Fruit fly (Drosophila melanogaster) whole organism, embryonic: ENCODE results near the gene Lsd-1.

ENCODE experiments used
- CG10267 ChIP-seq: fragments of 200-800 bp; sonication (Bioruptor generic); optimal IDR thresholded peaks from 2 replicates; lab custom pipeline; 2018; ENCODE audit warnings: missing biosample characterization, mild to moderate bottlenecking, missing genetic modification characterization, moderate library complexity
- CG15601 ChIP-seq: fragments of 200-800 bp; sonication (Bioruptor generic); optimal IDR thresholded peaks from 3 replicates; lab custom pipeline; 2019; ENCODE audit warnings: missing biosample characterization, mild to moderate bottlenecking, missing genetic modification characterization, moderate library complexity
- CG18764 ChIP-seq: fragments of 200-800 bp; sonication (Bioruptor generic); optimal IDR thresholded peaks from 3 replicates; lab custom pipeline; 2016; ENCODE audit warnings: missing biosample characterization, missing genetic modification characterization
- CG2120 ChIP-seq: fragments of 200-800 bp; sonication (Bioruptor generic); optimal IDR thresholded peaks from 3 replicates; lab custom pipeline; 2016; ENCODE audit warnings: missing biosample characterization, missing genetic modification characterization
- CG2712 ChIP-seq: fragments of 200-800 bp; optimal IDR thresholded peaks from 3 replicates; lab custom pipeline; 2019; ENCODE audit warnings: missing biosample characterization, mild to moderate bottlenecking, missing genetic modification characterization, moderate library complexity
- CG3065 ChIP-seq: fragments of 200-800 bp; sonication (Bioruptor generic); optimal IDR thresholded peaks from 2 replicates; lab custom pipeline; 2016; ENCODE audit warnings: missing biosample characterization, missing genetic modification characterization
- CG4282 ChIP-seq: fragments of 200-800 bp; sonication (Bioruptor generic); optimal IDR thresholded peaks from 2 replicates; lab custom pipeline; 2016; ENCODE audit warnings: missing biosample characterization, missing genetic modification characterization
- CG4328 ChIP-seq: fragments of 200-800 bp; sonication (Bioruptor generic); optimal IDR thresholded peaks from 3 replicates; lab custom pipeline; 2017; ENCODE audit warnings: missing biosample characterization, missing genetic modification reagents, missing genetic modification characterization
- CG4424 ChIP-seq: fragments of 200-800 bp; sonication (Bioruptor generic); optimal IDR thresholded peaks from 3 replicates; lab custom pipeline; 2016; ENCODE audit warnings: missing biosample characterization, missing genetic modification characterization
- CG7839 ChIP-seq: fragments of 200-800 bp; sonication (Bioruptor generic); optimal IDR thresholded peaks from 3 replicates; lab custom pipeline; 2018; ENCODE audit warnings: missing biosample characterization, mild to moderate bottlenecking, missing genetic modification characterization, moderate library complexity
- Drgx ChIP-seq: fragments of 200-800 bp; sonication (Bioruptor generic); IDR thresholded peaks from 2 replicates; pipeline ENCODE4 v1.3.6; 2022; ENCODE audit warnings: missing biosample characterization, missing genetic modification characterization
- Gug ChIP-seq: fragments of 200-800 bp; sonication (Bioruptor generic); IDR thresholded peaks from 4 replicates; pipeline ENCODE4 v1.3.6; 2022; ENCODE audit warnings: missing biosample characterization, missing genetic modification characterization
- HLH54F ChIP-seq: fragments of 200-800 bp; sonication (Bioruptor generic); optimal IDR thresholded peaks from 3 replicates; lab custom pipeline; 2016; ENCODE audit warnings: missing biosample characterization, missing genetic modification characterization
- HmgZ ChIP-seq: fragments of 200-800 bp; sonication (Bioruptor generic); optimal IDR thresholded peaks from 2 replicates; lab custom pipeline; 2018; ENCODE audit warnings: missing biosample characterization, mild to moderate bottlenecking, missing genetic modification characterization
- Hr3 ChIP-seq: fragments of 200-800 bp; sonication (Bioruptor generic); optimal IDR thresholded peaks from 3 replicates; lab custom pipeline; 2016; ENCODE audit warnings: missing biosample characterization, missing genetic modification characterization
- Hr78 ChIP-seq, 2 experiments: fragments of 200-800 bp in 1 of 2; fragments of >200 bp in 1 of 2; sonication (Bioruptor generic) in 1 of 2; optimal IDR thresholded peaks; 2 replicates each; lab custom pipeline; 2017 to 2019; ENCODE audit warnings: missing biosample characterization in 2 of 2, missing genetic modification characterization in 2 of 2, mild to moderate bottlenecking in 1 of 2, moderate library complexity in 1 of 2
- Kr ChIP-seq: fragments of 200-800 bp; sonication (Bioruptor generic); optimal IDR thresholded peaks from 2 replicates; lab custom pipeline; 2017; ENCODE audit warnings: missing biosample characterization, mild to moderate bottlenecking, missing genetic modification characterization
- Lim3 ChIP-seq: fragments of 200-800 bp; sonication (Bioruptor generic); IDR thresholded peaks from 2 replicates; pipeline ENCODE4 v1.3.6; 2022; ENCODE audit warnings: missing biosample characterization, missing genetic modification characterization
- Med ChIP-seq: fragments of 200-800 bp; sonication (Bioruptor generic); peaks from one replicate; lab custom pipeline; 2016; ENCODE audit warnings: missing biosample characterization, missing genetic modification characterization, mild to moderate bottlenecking, inconsistent platforms, moderate library complexity
- Opbp ChIP-seq: fragments of 200-800 bp; sonication (Bioruptor generic); IDR thresholded peaks from 3 replicates; pipeline ENCODE4 v1.3.6; 2022; ENCODE audit warnings: missing biosample characterization, missing genetic modification characterization; ENCODE audit not compliant: partially characterized antibody
- Pdp1 ChIP-seq, 2 experiments: fragments of 200-800 bp; sonication (Bioruptor generic); optimal IDR thresholded peaks; 3 replicates each; lab custom pipeline; 2016; ENCODE audit warnings: missing biosample characterization in 2 of 2, missing genetic modification characterization in 2 of 2, mild to moderate bottlenecking in 1 of 2, moderate library complexity in 1 of 2
- Rfx ChIP-seq: fragments of 200-800 bp; sonication (Bioruptor generic); IDR thresholded peaks from 2 replicates; pipeline ENCODE4 v1.3.6; 2022; ENCODE audit warnings: missing biosample characterization, missing genetic modification characterization
- Stat92E ChIP-seq, 3 experiments: fragments of >200 bp in 2 of 3; fragments of 200-800 bp in 1 of 3; sonication (Bioruptor generic) in 1 of 3; optimal IDR thresholded peaks; 2 replicates each; lab custom pipeline; 2017 to 2019; ENCODE audit warnings: missing biosample characterization in 3 of 3, missing genetic modification characterization in 3 of 3, mild to moderate bottlenecking in 1 of 3, moderate library complexity in 1 of 3
- Xrp1 ChIP-seq: fragments of 200-800 bp; sonication (Bioruptor generic); IDR thresholded peaks from 2 replicates; pipeline ENCODE4 v1.3.6; 2022; ENCODE audit warnings: missing biosample characterization, missing genetic modification characterization
- bowl ChIP-seq: fragments of 200-800 bp; sonication (Bioruptor generic); IDR thresholded peaks from 2 replicates; pipeline ENCODE4 v1.3.6; 2022; ENCODE audit warnings: missing biosample characterization, missing genetic modification characterization
- btn ChIP-seq: fragments of 200-800 bp; sonication (Bioruptor generic); optimal IDR thresholded peaks from 2 replicates; lab custom pipeline; 2016; ENCODE audit warnings: missing biosample characterization, missing genetic modification characterization
- dmrt11E ChIP-seq: fragments of 200-800 bp; sonication (Bioruptor generic); optimal IDR thresholded peaks from 3 replicates; lab custom pipeline; 2018; ENCODE audit warnings: missing biosample characterization, mild to moderate bottlenecking, missing genetic modification characterization, moderate library complexity
- gcm ChIP-seq: fragments of 200-800 bp; sonication (Bioruptor generic); optimal IDR thresholded peaks from 2 replicates; lab custom pipeline; 2019; ENCODE audit warnings: missing biosample characterization, mild to moderate bottlenecking, missing genetic modification characterization, moderate library complexity
- gem ChIP-seq: fragments of 200-800 bp; sonication (Bioruptor generic); optimal IDR thresholded peaks from 2 replicates; lab custom pipeline; 2019; ENCODE audit warnings: missing biosample characterization, mild to moderate bottlenecking, missing genetic modification characterization, moderate library complexity
- ind ChIP-seq: fragments of 200-800 bp; sonication (Bioruptor generic); optimal IDR thresholded peaks from 3 replicates; lab custom pipeline; 2016; ENCODE audit warnings: missing biosample characterization, missing genetic modification characterization
- kni ChIP-seq: fragments of 200-800 bp; sonication (Bioruptor generic); optimal IDR thresholded peaks from 3 replicates; lab custom pipeline; 2017; ENCODE audit warnings: mild to moderate bottlenecking, missing biosample characterization, missing genetic modification reagents, missing genetic modification characterization
- lab ChIP-seq: fragments of 200-800 bp; sonication (Bioruptor generic); optimal IDR thresholded peaks from 3 replicates; lab custom pipeline; 2017; ENCODE audit warnings: missing biosample characterization, missing genetic modification characterization, mild to moderate bottlenecking, moderate library complexity, missing genetic modification reagents
- lov ChIP-seq, 2 experiments: fragments of 200-800 bp in 1 of 2; fragments of >200 bp in 1 of 2; sonication (Bioruptor generic) in 1 of 2; IDR thresholded peaks in 1 of 2; optimal IDR thresholded peaks in 1 of 2; 2 replicates in 1 of 2; 3 replicates in 1 of 2; pipeline versions ENCODE4 v1.3.6 to Lab custom; 2017 to 2022; ENCODE audit warnings: missing biosample characterization in 1 of 2, missing genetic modification characterization in 1 of 2
- nerfin-1 ChIP-seq: fragments of 200-800 bp; sonication (Bioruptor generic); optimal IDR thresholded peaks from 3 replicates; lab custom pipeline; 2019; ENCODE audit warnings: missing biosample characterization, mild to moderate bottlenecking, missing genetic modification characterization, moderate library complexity
- prd ChIP-seq, 3 experiments: fragments of >200 bp in 2 of 3; fragments of 200-800 bp in 1 of 3; sonication (Bioruptor generic) in 1 of 3; optimal IDR thresholded peaks in 2 of 3; IDR thresholded peaks in 1 of 3; 2 replicates in 2 of 3; 3 replicates in 1 of 3; pipeline versions ENCODE4 v1.3.6 to Lab custom; 2017 to 2022; ENCODE audit warnings: missing biosample characterization in 1 of 3, missing genetic modification characterization in 1 of 3
- sens ChIP-seq: fragments of 200-800 bp; sonication (Bioruptor generic); peaks from one replicate; lab custom pipeline; 2016; ENCODE audit warnings: missing biosample characterization, missing genetic modification characterization
- shn ChIP-seq: fragments of 200-800 bp; sonication (Bioruptor generic); optimal IDR thresholded peaks from 3 replicates; lab custom pipeline; 2016; ENCODE audit warnings: missing biosample characterization, missing genetic modification characterization
- sna ChIP-seq: fragments of 200-800 bp; sonication (Bioruptor generic); IDR thresholded peaks from 2 replicates; pipeline ENCODE4 v1.3.6; 2022; ENCODE audit warnings: missing biosample characterization, missing genetic modification characterization; ENCODE audit not compliant: partially characterized antibody
- tll ChIP-seq, 2 experiments: fragments of 200-800 bp in 1 of 2; fragments of >200 bp in 1 of 2; sonication (Bioruptor generic) in 1 of 2; optimal IDR thresholded peaks; 2 replicates each; lab custom pipeline; 2017 to 2019; ENCODE audit warnings: missing biosample characterization in 2 of 2, missing genetic modification characterization in 2 of 2, mild to moderate bottlenecking in 1 of 2, moderate library complexity in 1 of 2
- tna ChIP-seq: fragments of 200-800 bp; sonication (Bioruptor generic); IDR thresholded peaks from 2 replicates; pipeline ENCODE4 v1.3.6; 2022; ENCODE audit warnings: missing biosample characterization, missing genetic modification characterization; ENCODE audit not compliant: partially characterized antibody
- twi ChIP-seq: fragments of 200-800 bp; optimal IDR thresholded peaks from 2 replicates; lab custom pipeline; 2019; ENCODE audit warnings: missing biosample characterization, mild to moderate bottlenecking, missing genetic modification characterization, moderate library complexity
- zen ChIP-seq: fragments of 200-800 bp; sonication (Bioruptor generic); optimal IDR thresholded peaks from 3 replicates; lab custom pipeline; 2018; ENCODE audit warnings: missing biosample characterization, mild to moderate bottlenecking, missing genetic modification characterization, moderate library complexity
- zfh1 ChIP-seq: fragments of 200-800 bp; sonication (Bioruptor generic); IDR thresholded peaks from 3 replicates; pipeline ENCODE4 v1.3.6; 2022; ENCODE audit warnings: missing biosample characterization, missing genetic modification characterization

Gene Lsd-1

DNA sequence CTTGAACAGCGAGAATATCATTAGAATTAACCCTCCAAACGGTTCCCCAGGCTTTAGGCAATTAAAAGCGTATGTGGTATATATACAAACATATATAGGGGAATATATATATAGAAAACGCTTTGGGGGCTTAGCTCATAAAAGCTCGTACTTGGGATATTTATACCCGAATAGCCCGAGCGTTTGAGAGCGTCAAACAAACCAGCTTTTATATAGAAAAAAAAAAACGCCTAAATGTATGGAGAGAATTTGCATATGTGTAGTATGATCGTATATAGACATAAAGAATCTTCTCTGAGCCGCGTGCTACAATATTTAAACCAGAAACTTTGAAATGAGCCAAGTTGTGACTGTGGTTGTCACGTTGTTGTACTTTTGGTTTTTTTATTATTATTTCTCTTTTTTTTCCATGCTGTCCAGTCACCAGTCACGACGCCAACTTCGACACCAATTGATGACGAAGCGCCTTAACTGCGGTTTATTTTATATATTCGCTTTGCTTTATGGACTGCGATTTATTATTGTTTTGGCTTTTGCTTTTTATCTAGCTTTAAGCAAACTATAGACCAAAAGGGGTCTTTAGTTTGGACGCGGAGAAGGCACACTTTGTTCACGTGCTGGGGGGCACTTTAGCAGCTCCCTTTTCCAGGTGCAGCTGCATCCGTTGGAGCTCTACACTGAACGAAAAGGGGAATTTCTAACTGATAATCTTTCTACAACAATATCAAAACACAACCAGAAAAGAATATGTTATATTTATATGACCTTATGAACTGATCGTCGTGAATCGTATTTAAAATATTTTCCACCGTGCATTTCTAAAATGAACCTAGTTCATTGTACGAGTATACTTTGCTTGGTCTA lies 23.3 kb downstream of the Lsd-1 start (continued):
- TF ChIP-seq dmrt11E (tag; lab: Kevin White, UChicago) (peak; percentile 6), sens (GFP tag; lab: Kevin White, UChicago) (peak; percentile 73), CG2712 (tag; lab: Kevin White, UChicago) (peak; percentile 50), Hr3 (GFP tag; lab: Kevin White, UChicago) (no peak), Med (peak; percentile 41), Hr78 (GFP tag; optimal IDR thresholded peaks at IDR 0.05; lab: Kevin White, UChicago) (peak in 1 of 2 experiments; percentile 25), lov (optimal IDR thresholded peaks at IDR 0.05; lab: Kevin White, UChicago) (no peak), lov (GFP tag; IDR thresholded peaks at IDR 0.05; lab: Robert Waterston, UW) (0 out of 3 replicates have a peak, but pooled peaks have one; percentile 57), Lim3 (GFP tag; lab: Robert Waterston, UW) (no peak), sna (GFP tag; lab: Robert Waterston, UW) (no peak), CG4282 (GFP tag; lab: Kevin White, UChicago) (no peak), Opbp (GFP tag; lab: Robert Waterston, UW) (no peak), CG4424 (GFP tag; lab: Kevin White, UChicago) (peak; percentile 55), Rfx (GFP tag; lab: Robert Waterston, UW) (no peak), zen (tag; lab: Kevin White, UChicago) (no peak), Xrp1 (GFP tag; lab: Robert Waterston, UW) (peak; percentile 78), CG10267 (tag; lab: Kevin White, UChicago) (peak; percentile 19), prd (optimal IDR thresholded peaks at IDR 0.05; lab: Kevin White, UChicago) (no peak), prd (GFP tag; IDR thresholded peaks at IDR 0.05; lab: Robert Waterston, UW) (peak; percentile 34; the same call in 1 of the 3 replicates), nerfin-1 (no peak), Drgx (peak; percentile 66), Pdp1 (GFP tag; optimal IDR thresholded peaks at IDR 0.05; lab: Kevin White, UChicago) (peak in 1 of 2 experiments; percentile 27)

DNA sequence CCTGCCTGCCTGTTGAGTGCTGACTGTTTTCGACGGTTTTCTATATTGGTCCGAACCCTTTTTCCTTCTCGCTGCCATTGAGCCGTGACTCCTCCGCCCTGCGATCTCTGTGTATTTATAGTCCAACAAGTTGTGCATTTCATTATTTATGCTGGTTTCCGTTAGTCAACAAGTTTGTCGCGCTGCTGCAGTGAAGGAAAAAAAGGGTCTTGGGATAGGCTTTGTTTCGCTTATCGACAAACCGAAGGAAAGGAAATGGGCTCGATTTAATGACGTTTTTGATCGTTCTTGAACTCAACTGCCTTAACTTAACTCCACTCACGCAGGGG lies 23.9 kb downstream of the Lsd-1 start:
- peak; percentile 18 for TF ChIP-seq gcm (GFP tag; lab: Kevin White, UChicago)
- TF ChIP-seq Stat92E (GFP tag; optimal IDR thresholded peaks at IDR 0.05; lab: Kevin White, UChicago) = peak in 1 of 3 experiments; percentile 21
- TF ChIP-seq lab = no peak
- TF ChIP-seq kni (GFP tag; lab: Kevin White, UChicago) = peak; percentile 53
- peak in 1 of 2 experiments; percentile 82 for TF ChIP-seq tll (GFP tag; optimal IDR thresholded peaks at IDR 0.05; lab: Kevin White, UChicago)
- no peak for TF ChIP-seq HLH54F (GFP tag; lab: Kevin White, UChicago)
- TF ChIP-seq Kr (GFP tag; lab: Kevin White, UChicago) = peak; percentile 75
- TF ChIP-seq, all 482 proteins: peak for 5

DNA sequence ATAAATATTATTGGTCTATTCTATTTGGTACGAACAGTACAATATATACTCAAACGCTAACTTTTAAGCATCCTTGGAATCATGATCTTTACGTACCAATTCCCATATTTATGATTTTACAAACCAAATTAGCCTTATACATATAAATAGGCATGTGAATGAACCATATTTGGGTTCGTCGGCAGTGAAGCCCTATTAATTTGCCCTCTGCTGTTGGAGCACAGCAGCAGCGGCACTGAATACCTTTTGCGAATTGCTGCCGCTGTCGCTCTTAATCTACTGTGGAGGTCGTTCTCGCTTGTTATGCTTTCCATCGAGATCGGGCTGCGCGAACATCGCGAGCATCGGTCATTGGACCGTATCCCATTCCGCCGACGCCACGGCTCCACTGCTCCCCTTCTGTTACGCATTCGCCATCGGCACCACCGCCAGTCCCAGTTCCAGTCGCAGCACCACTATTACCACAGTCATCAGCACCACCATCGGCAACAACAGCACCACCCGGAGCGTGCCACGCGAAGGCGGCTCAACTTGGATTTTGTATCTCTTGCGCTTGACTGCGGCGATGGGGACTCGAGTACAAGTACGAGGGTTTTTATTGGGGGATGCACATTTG lies 24.9 kb downstream of the Lsd-1 start:
- peak; percentile 28 for TF ChIP-seq CG2120 (GFP tag; lab: Kevin White, UChicago)
- TF ChIP-seq HmgZ (tag; lab: Kevin White, UChicago) = no peak
- TF ChIP-seq zfh1 = 0 out of 3 replicates have a peak, but pooled peaks have one; percentile 13
- no peak for TF ChIP-seq shn
- TF ChIP-seq Gug (GFP tag; lab: Robert Waterston, UW) = 0 out of 4 replicates have a peak, but pooled peaks have one; percentile 6
- no peak for TF ChIP-seq CG4328 (GFP tag; lab: Kevin White, UChicago)
- TF ChIP-seq gem (tag; lab: Kevin White, UChicago) = peak; percentile 47
- TF ChIP-seq ind (GFP tag; lab: Kevin White, UChicago) = no peak
- no peak for TF ChIP-seq bowl
- no peak for TF ChIP-seq twi (tag; lab: Kevin White, UChicago)
- no peak for TF ChIP-seq CG15601 (tag; lab: Kevin White, UChicago)
- no peak for TF ChIP-seq CG3065 (GFP tag; lab: Kevin White, UChicago)
- no peak for TF ChIP-seq btn (GFP tag; lab: Kevin White, UChicago)
- TF ChIP-seq CG7839 (tag; lab: Kevin White, UChicago) = peak; percentile 1
- no peak for TF ChIP-seq tna (GFP tag; lab: Robert Waterston, UW)
- TF ChIP-seq CG18764 (GFP tag; lab: Kevin White, UChicago) = no peak
